Fruit fly (Drosophila melanogaster) whole organism, embryonic: ENCODE data around the gene CG6652.

ENCODE experiments used
- ATbp ChIP-seq: fragments of 200-800 bp; sonication (Bioruptor generic); optimal IDR thresholded peaks from 2 replicates; lab custom pipeline; 2017; ENCODE audit warnings: missing biosample characterization, mild to moderate bottlenecking, missing genetic modification characterization, missing genetic modification reagents
- Abd-B ChIP-seq: fragments of 200-800 bp; sonication (Bioruptor generic); optimal IDR thresholded peaks from 2 replicates; lab custom pipeline; 2018; ENCODE audit warnings: missing biosample characterization, mild to moderate bottlenecking, missing genetic modification characterization, moderate library complexity
- Aef1 ChIP-seq: fragments of 200-800 bp; sonication (Bioruptor generic); IDR thresholded peaks from 3 replicates; pipeline ENCODE4 v1.3.6; 2022; ENCODE audit warnings: missing biosample characterization, missing genetic modification characterization
- Awh ChIP-seq: fragments of 200-800 bp; sonication (Bioruptor generic); IDR thresholded peaks from 2 replicates; pipeline ENCODE4, ENCODE4 v1.3.6; 2022; ENCODE audit warnings: missing biosample characterization, missing genetic modification characterization
- B-H1 ChIP-seq: fragments of 200-800 bp; sonication (Bioruptor generic); IDR thresholded peaks from 3 replicates; pipeline ENCODE4 v1.3.6; 2022; ENCODE audit warnings: missing biosample characterization, missing genetic modification characterization
- C15 ChIP-seq: fragments of 200-800 bp; sonication (Bioruptor generic); IDR thresholded peaks from 3 replicates; pipeline ENCODE4 v1.3.6; 2022; ENCODE audit warnings: missing biosample characterization, missing genetic modification characterization
- CG10209 ChIP-seq: fragments of 200-800 bp; sonication (Bioruptor generic); optimal IDR thresholded peaks from 3 replicates; lab custom pipeline; 2017; ENCODE audit warnings: missing biosample characterization, mild to moderate bottlenecking, missing genetic modification characterization, missing genetic modification reagents
- CG10366 ChIP-seq: fragments of 200-800 bp; sonication (Bioruptor generic); IDR thresholded peaks from 2 replicates; pipeline ENCODE4 v1.3.6; 2022; ENCODE audit warnings: missing biosample characterization, missing genetic modification characterization
- CG11085 ChIP-seq: fragments of 200-800 bp; sonication (Bioruptor generic); IDR thresholded peaks from 2 replicates; pipeline ENCODE4 v1.3.6; 2022; ENCODE audit warnings: missing biosample characterization, missing genetic modification characterization
- CG12155 ChIP-seq: fragments of 200-800 bp; sonication (Bioruptor generic); optimal IDR thresholded peaks from 3 replicates; lab custom pipeline; 2016; ENCODE audit warnings: missing biosample characterization, missing genetic modification characterization
- CG13624 ChIP-seq: fragments of 200-800 bp; sonication (Bioruptor generic); optimal IDR thresholded peaks from 2 replicates; lab custom pipeline; 2016; ENCODE audit warnings: missing biosample characterization, missing genetic modification characterization
- CG14014 ChIP-seq: fragments of 200-800 bp; sonication (Bioruptor generic); IDR thresholded peaks from 2 replicates; pipeline ENCODE4 v1.3.6; 2022; ENCODE audit warnings: missing biosample characterization, missing genetic modification characterization
- CG14050 ChIP-seq: fragments of 200-800 bp; sonication (Bioruptor generic); IDR thresholded peaks from 3 replicates; pipeline ENCODE4 v1.3.6; 2022; ENCODE audit warnings: missing biosample characterization, missing genetic modification characterization
- CG15601 ChIP-seq: fragments of 200-800 bp; sonication (Bioruptor generic); optimal IDR thresholded peaks from 3 replicates; lab custom pipeline; 2019; ENCODE audit warnings: missing biosample characterization, mild to moderate bottlenecking, missing genetic modification characterization, moderate library complexity
- CG15696 ChIP-seq: fragments of 200-800 bp; sonication (Bioruptor generic); optimal IDR thresholded peaks from 2 replicates; lab custom pipeline; 2019; ENCODE audit warnings: missing biosample characterization, mild to moderate bottlenecking, missing genetic modification characterization, moderate library complexity
- CG2712 ChIP-seq: fragments of 200-800 bp; optimal IDR thresholded peaks from 3 replicates; lab custom pipeline; 2019; ENCODE audit warnings: missing biosample characterization, mild to moderate bottlenecking, missing genetic modification characterization, moderate library complexity
- CG2875 ChIP-seq: fragments of 200-800 bp; sonication (Bioruptor generic); optimal IDR thresholded peaks from 2 replicates; lab custom pipeline; 2017; ENCODE audit warnings: missing biosample characterization, mild to moderate bottlenecking, missing genetic modification characterization, missing genetic modification reagents
- CG32532 ChIP-seq: fragments of 200-800 bp; sonication (Bioruptor generic); IDR thresholded peaks from 2 replicates; pipeline ENCODE4 v1.3.6; 2022; ENCODE audit warnings: missing biosample characterization, missing genetic modification characterization
- CG3847 ChIP-seq: fragments of 200-800 bp; sonication (Bioruptor generic); IDR thresholded peaks from 2 replicates; pipeline ENCODE4 v1.3.6; 2022; ENCODE audit warnings: missing biosample characterization, missing genetic modification characterization
- CG4404 ChIP-seq: fragments of 200-800 bp; sonication (Bioruptor generic); IDR thresholded peaks from 2 replicates; pipeline ENCODE4 v1.3.6; 2022; ENCODE audit warnings: missing biosample characterization, missing genetic modification characterization
- Drgx ChIP-seq: fragments of 200-800 bp; sonication (Bioruptor generic); IDR thresholded peaks from 2 replicates; pipeline ENCODE4 v1.3.6; 2022; ENCODE audit warnings: missing biosample characterization, missing genetic modification characterization
- ERR ChIP-seq: fragments of 200-800 bp; sonication (Bioruptor generic); optimal IDR thresholded peaks from 2 replicates; lab custom pipeline; 2016; ENCODE audit warnings: missing biosample characterization, missing genetic modification characterization
- Ets65A ChIP-seq: fragments of 200-800 bp; sonication (Bioruptor generic); peaks from one replicate; lab custom pipeline; 2016; ENCODE audit warnings: missing biosample characterization, missing genetic modification characterization
- H15 ChIP-seq: fragments of 200-800 bp; sonication (Bioruptor generic); IDR thresholded peaks from 3 replicates; pipeline ENCODE4 v1.3.6; 2022; ENCODE audit warnings: missing biosample characterization, missing genetic modification characterization
- H2.0 ChIP-seq: fragments of 200-800 bp; sonication (Bioruptor generic); IDR thresholded peaks from 2 replicates; pipeline ENCODE4 v1.3.6; 2022; ENCODE audit warnings: missing biosample characterization, missing genetic modification characterization
- NFAT ChIP-seq: fragments of 200-800 bp; sonication (Bioruptor generic); IDR thresholded peaks from 2 replicates; pipeline ENCODE4 v1.3.6; 2022; ENCODE audit warnings: missing biosample characterization, missing genetic modification characterization
- Nf-YC ChIP-seq: fragments of 200-800 bp; optimal IDR thresholded peaks from 3 replicates; lab custom pipeline; 2019; ENCODE audit warnings: missing biosample characterization, mild to moderate bottlenecking, missing genetic modification characterization, moderate library complexity
- Ptx1 ChIP-seq: fragments of 200-800 bp; sonication (Bioruptor generic); IDR thresholded peaks from 2 replicates; pipeline ENCODE4 v1.3.6; 2022; ENCODE audit warnings: missing biosample characterization, missing genetic modification characterization
- Rfx ChIP-seq: fragments of 200-800 bp; sonication (Bioruptor generic); IDR thresholded peaks from 2 replicates; pipeline ENCODE4 v1.3.6; 2022; ENCODE audit warnings: missing biosample characterization, missing genetic modification characterization
- Spps ChIP-seq: fragments of 200-800 bp; sonication (Bioruptor generic); optimal IDR thresholded peaks from 2 replicates; lab custom pipeline; 2018; ENCODE audit warnings: missing biosample characterization, mild to moderate bottlenecking, missing genetic modification characterization
- al ChIP-seq: fragments of 200-800 bp; sonication (Bioruptor generic); IDR thresholded peaks from 2 replicates; pipeline ENCODE4 v1.3.6; 2022; ENCODE audit warnings: missing biosample characterization, missing genetic modification characterization
- bab2 ChIP-seq: fragments of 200-800 bp; sonication (Bioruptor generic); optimal IDR thresholded peaks from 2 replicates; lab custom pipeline; 2016; ENCODE audit warnings: missing biosample characterization, missing genetic modification characterization
- ci ChIP-seq: fragments of 200-800 bp; sonication (Bioruptor generic); IDR thresholded peaks from 3 replicates; pipeline ENCODE4 v1.3.6; 2022; ENCODE audit warnings: missing biosample characterization, missing genetic modification characterization
- crol ChIP-seq: fragments of 200-800 bp; sonication (Bioruptor generic); IDR thresholded peaks from 2 replicates; pipeline ENCODE4 v1.3.6; 2022; ENCODE audit warnings: missing biosample characterization, missing genetic modification characterization
- dysf ChIP-seq: fragments of 200-800 bp; sonication (Bioruptor generic); IDR thresholded peaks from 3 replicates; pipeline ENCODE4 v1.3.6; 2022; ENCODE audit warnings: missing biosample characterization, missing genetic modification characterization
- gsb ChIP-seq: fragments of 200-800 bp; sonication (Bioruptor generic); IDR thresholded peaks from 2 replicates; pipeline ENCODE4 v1.3.6; 2022; ENCODE audit warnings: missing biosample characterization, missing genetic modification characterization
- ham ChIP-seq: fragments of 200-800 bp; sonication (Bioruptor generic); IDR thresholded peaks from 2 replicates; pipeline ENCODE4 v1.3.6; 2022; ENCODE audit warnings: missing biosample characterization, missing genetic modification characterization
- klu ChIP-seq: fragments of 200-800 bp; sonication (Bioruptor generic); IDR thresholded peaks from 2 replicates; pipeline ENCODE4 v1.3.6; 2022; ENCODE audit warnings: missing biosample characterization, missing genetic modification characterization
- lab ChIP-seq: fragments of 200-800 bp; sonication (Bioruptor generic); optimal IDR thresholded peaks from 3 replicates; lab custom pipeline; 2017; ENCODE audit warnings: missing biosample characterization, missing genetic modification characterization, mild to moderate bottlenecking, moderate library complexity, missing genetic modification reagents
- otp ChIP-seq: fragments of 200-800 bp; sonication (Bioruptor generic); IDR thresholded peaks from 3 replicates; pipeline ENCODE4, ENCODE4 v1.3.6; 2022; ENCODE audit warnings: missing biosample characterization, missing genetic modification characterization
- pan ChIP-seq, 4 experiments: fragments of >200 bp in 3 of 4; fragments of 200-800 bp in 1 of 4; sonication (Bioruptor generic) in 1 of 4; optimal IDR thresholded peaks in 3 of 4; IDR thresholded peaks in 1 of 4; 2 replicates each; pipeline versions ENCODE4 v1.3.6 to Lab custom; 2017 to 2022; ENCODE audit warnings: missing biosample characterization in 2 of 4, missing genetic modification characterization in 2 of 4, mixed read lengths in 1 of 4
- pum ChIP-seq: fragments of 200-800 bp; sonication (Bioruptor generic); optimal IDR thresholded peaks from 2 replicates; lab custom pipeline; 2016; ENCODE audit warnings: missing biosample characterization, missing genetic modification characterization
- rib ChIP-seq: fragments of 200-800 bp; sonication (Bioruptor generic); IDR thresholded peaks from 2 replicates; pipeline ENCODE4 v1.3.6; 2022; ENCODE audit warnings: missing biosample characterization, missing genetic modification characterization
- sc ChIP-seq, 3 experiments: fragments of >200 bp in 2 of 3; fragments of 200-800 bp in 1 of 3; sonication (Bioruptor generic) in 1 of 3; optimal IDR thresholded peaks; 2 replicates in 2 of 3; 3 replicates in 1 of 3; lab custom pipeline; 2017; ENCODE audit warnings: mild to moderate bottlenecking in 1 of 3, missing biosample characterization in 1 of 3, missing genetic modification characterization in 1 of 3, missing genetic modification reagents in 1 of 3
- sd ChIP-seq: fragments of 200-800 bp; sonication (Bioruptor generic); optimal IDR thresholded peaks from 3 replicates; lab custom pipeline; 2018; ENCODE audit warnings: missing biosample characterization, mild to moderate bottlenecking, missing genetic modification characterization, moderate library complexity
- stc ChIP-seq: fragments of 200-800 bp; sonication (Bioruptor generic); IDR thresholded peaks from 2 replicates; pipeline ENCODE4 v1.3.6; 2022; ENCODE audit warnings: missing biosample characterization, missing genetic modification characterization
- tll ChIP-seq, 2 experiments: fragments of 200-800 bp in 1 of 2; fragments of >200 bp in 1 of 2; sonication (Bioruptor generic) in 1 of 2; optimal IDR thresholded peaks; 2 replicates each; lab custom pipeline; 2017 to 2019; ENCODE audit warnings: missing biosample characterization in 2 of 2, missing genetic modification characterization in 2 of 2, mild to moderate bottlenecking in 1 of 2, moderate library complexity in 1 of 2
- vfl ChIP-seq: fragments of 200-800 bp; sonication (Bioruptor generic); optimal IDR thresholded peaks from 2 replicates; lab custom pipeline; 2016; ENCODE audit warnings: missing biosample characterization, missing genetic modification characterization
- z ChIP-seq: fragments of 200-800 bp; sonication (Bioruptor generic); IDR thresholded peaks from 3 replicates; pipeline ENCODE4 v1.3.6; 2022; ENCODE audit warnings: missing biosample characterization, missing genetic modification characterization

CG6652 gene

dm6 chr3L:17004765-17005414 lies 17.8 kb downstream of the CG6652 start (continued):
- TF ChIP-seq ATbp = peak; percentile 4
- TF ChIP-seq CG13624 (GFP tag; lab: Kevin White, UChicago) = no peak
- TF ChIP-seq ham (GFP tag; lab: Robert Waterston, UW) = 0 out of 2 replicates have a peak, but pooled peaks have one; percentile 7
- TF ChIP-seq CG15696 (tag; lab: Kevin White, UChicago) = peak; percentile 25
- TF ChIP-seq crol (GFP tag; lab: Robert Waterston, UW) = peak; percentile 79
- peak; percentile 54 for TF ChIP-seq CG32532 (GFP tag; lab: Robert Waterston, UW)
- peak; percentile 25; the same call in 1 of the 3 replicates for TF ChIP-seq z
- TF ChIP-seq H2.0 = peak; percentile 21; the same call in 1 of the 2 replicates
- 0 out of 3 replicates have a peak, but pooled peaks have one; percentile 19 for TF ChIP-seq CG14050 (GFP tag; lab: Robert Waterston, UW)
- TF ChIP-seq Nf-YC (tag; lab: Kevin White, UChicago) = no peak
- no peak for TF ChIP-seq pum
- TF ChIP-seq CG2875 (GFP tag; lab: Kevin White, UChicago) = peak; percentile 30
- TF ChIP-seq ERR (GFP tag; lab: Kevin White, UChicago) = peak; percentile 12
- no peak for TF ChIP-seq Ets65A (GFP tag; lab: Kevin White, UChicago)
- TF ChIP-seq lab (GFP tag; lab: Kevin White, UChicago) = peak; percentile 19
- peak in 1 of 2 experiments; percentile 3 for TF ChIP-seq tll (GFP tag; optimal IDR thresholded peaks at IDR 0.05; lab: Kevin White, UChicago)
- no peak for TF ChIP-seq CG12155 (GFP tag; lab: Kevin White, UChicago)
- TF ChIP-seq sd (tag; lab: Kevin White, UChicago) = peak; percentile 91
- TF ChIP-seq CG3847 (GFP tag; lab: Robert Waterston, UW) = peak; percentile 28
- peak; percentile 45 for TF ChIP-seq Ptx1 (GFP tag; lab: Robert Waterston, UW)
- TF ChIP-seq Aef1 (GFP tag; lab: Robert Waterston, UW) = peak; percentile 10; the same call in 2 of the 3 replicates
- TF ChIP-seq CG11085 (GFP tag; lab: Robert Waterston, UW) = peak; percentile 6; the same call in 1 of the 2 replicates
- TF ChIP-seq C15 (GFP tag; lab: Robert Waterston, UW) = 0 out of 3 replicates have a peak, but pooled peaks have one; percentile 41
- peak; percentile 29 for TF ChIP-seq CG14014
- peak; percentile 23; the same call in 1 of the 2 replicates for TF ChIP-seq CG4404 (GFP tag; lab: Robert Waterston, UW)
- 0 out of 3 replicates have a peak, but pooled peaks have one; percentile 26 for TF ChIP-seq ci (GFP tag; lab: Robert Waterston, UW)
- peak; percentile 43 for TF ChIP-seq CG10366 (GFP tag; lab: Robert Waterston, UW)
- TF ChIP-seq gsb (GFP tag; lab: Robert Waterston, UW) = 0 out of 2 replicates have a peak, but pooled peaks have one; percentile 20
- TF ChIP-seq NFAT = no peak
- TF ChIP-seq pan (optimal IDR thresholded peaks at IDR 0.05; lab: Kevin White, UChicago) = no peak
- peak in 1 of 2 experiments; percentile 17 for TF ChIP-seq pan (GFP tag; optimal IDR thresholded peaks at IDR 0.05 in 1 of 2, IDR thresholded peaks at IDR 0.05 in 1 of 2)
- peak; percentile 69 for TF ChIP-seq Rfx (GFP tag; lab: Robert Waterston, UW)
- TF ChIP-seq dysf = peak; percentile 22; the same call in 2 of the 3 replicates
- TF ChIP-seq B-H1 (GFP tag; lab: Robert Waterston, UW) = no peak
- 0 out of 2 replicates have a peak, but pooled peaks have one; percentile 6 for TF ChIP-seq klu (GFP tag; lab: Robert Waterston, UW)

- TF ChIP-seq Awh (GFP tag; lab: Robert Waterston, UW) (peak; percentile 63), rib (GFP tag; lab: Robert Waterston, UW) (peak; percentile 67; the same call in 1 of the 2 replicates), CG15601 (tag; lab: Kevin White, UChicago) (peak; percentile 54), Drgx (GFP tag; lab: Robert Waterston, UW) (peak; percentile 73), stc (GFP tag; lab: Robert Waterston, UW) (peak; percentile 87), Spps (tag; lab: Kevin White, UChicago) (peak; percentile 22), sc (optimal IDR thresholded peaks at IDR 0.05; lab: Kevin White, UChicago) (no peak), sc (GFP tag; optimal IDR thresholded peaks at IDR 0.05; lab: Kevin White, UChicago) (peak; percentile 57), CG2712 (peak; percentile 88), Abd-B (peak; percentile 88), otp (no peak; the same call in 1 of the 3 replicates), al (peak; percentile 91), H15 (GFP tag; lab: Robert Waterston, UW) (peak; percentile 80), bab2 (peak; percentile 89), vfl (peak; percentile 81), CG10209 (GFP tag; lab: Kevin White, UChicago) (peak; percentile 88)
These were observed 18.4 kb downstream of the CG6652 start for dm6 chr3L:17004218-17004759.
